Worm (Caenorhabditis elegans) whole organism, L4 larva: ENCODE data around the gene cdc-50.B.

Experiments
- F37D6.2 ChIP-seq: sonication (generic microtip); optimal IDR thresholded peaks from 2 replicates; lab custom pipeline; 2016; ENCODE audit warnings: mild to moderate bottlenecking, missing genetic modification characterization, missing compliant biosample characterization
- F44E2.7 ChIP-seq: fragments of 200-800 bp; sonication (Bioruptor generic); IDR thresholded peaks from 2 replicates; pipeline ENCODE4 v2.1.2; 2022; ENCODE audit warnings: missing genetic modification characterization, missing compliant biosample characterization
- Y48G9A.11 ChIP-seq: fragments of 200-800 bp; sonication (Bioruptor generic); IDR thresholded peaks from 2 replicates; pipeline ENCODE4 v1.3.6; 2022; ENCODE audit warnings: missing genetic modification reagents, missing genetic modification characterization, missing compliant biosample characterization
- Y5F2A.4 ChIP-seq: fragments of 200-800 bp; sonication (Bioruptor generic); optimal IDR thresholded peaks from 2 replicates; lab custom pipeline; 2018; ENCODE audit warnings: mild to moderate bottlenecking, missing genetic modification characterization, missing compliant biosample characterization
- ZK546.5 ChIP-seq, 2 experiments: sonication (generic microtip); optimal IDR thresholded peaks; 2 replicates each; lab custom pipeline; 2017; ENCODE audit warnings: missing biosample characterization in 2 of 2, missing genetic modification characterization in 2 of 2
- aha-1 ChIP-seq: fragments of 150-350 bp; peaks from one replicate; lab custom pipeline; 2014; ENCODE audit warnings: missing biosample characterization, missing genetic modification characterization
- ceh-28 ChIP-seq: fragments of 150-350 bp; optimal IDR thresholded peaks from 2 replicates; lab custom pipeline; 2014; ENCODE audit warnings: missing biosample characterization, missing genetic modification reagents, missing genetic modification characterization
- ctbp-1 ChIP-seq: fragments of 200-800 bp; sonication (Bioruptor generic); IDR thresholded peaks from 2 replicates; pipeline ENCODE4 v1.3.6; 2022; ENCODE audit warnings: missing genetic modification reagents, missing genetic modification characterization, missing compliant biosample characterization
- daf-16 ChIP-seq, 3 experiments: sonication (generic microtip); optimal IDR thresholded peaks; 2 replicates each; lab custom pipeline; 2016 to 2017; ENCODE audit warnings: missing genetic modification characterization in 3 of 3, missing genetic modification reagents in 3 of 3, mild to moderate bottlenecking in 2 of 3, missing compliant biosample characterization in 2 of 3, missing biosample characterization in 1 of 3, moderate library complexity in 1 of 3
- daf-8 ChIP-seq: fragments of 200-800 bp; sonication (Bioruptor generic); IDR thresholded peaks from 2 replicates; pipeline ENCODE4 v1.3.6; 2022; ENCODE audit warnings: missing genetic modification characterization, missing compliant biosample characterization
- dmd-8 ChIP-seq: fragments of 200-800 bp; sonication (Bioruptor generic); IDR thresholded peaks from 2 replicates; pipeline ENCODE4 v1.3.6; 2022; ENCODE audit warnings: missing genetic modification characterization, missing compliant biosample characterization
- dpl-1 ChIP-seq: fragments of 150-350 bp; optimal IDR thresholded peaks from 2 replicates; lab custom pipeline; 2014; ENCODE audit warnings: missing biosample characterization, missing genetic modification reagents, missing genetic modification characterization
- dve-1 ChIP-seq: sonication (generic microtip); optimal IDR thresholded peaks from 2 replicates; lab custom pipeline; 2017; ENCODE audit warnings: antibody characterized with exemption, mild to moderate bottlenecking, missing genetic modification characterization, missing compliant biosample characterization; ENCODE audit not compliant: insufficient read depth
- fkh-10 ChIP-seq: fragments of 150-350 bp; optimal IDR thresholded peaks from 2 replicates; lab custom pipeline; 2014; ENCODE audit warnings: missing biosample characterization, missing genetic modification reagents, missing genetic modification characterization
- gei-8 ChIP-seq: fragments of 200-800 bp; sonication (Bioruptor generic); optimal IDR thresholded peaks from 2 replicates; lab custom pipeline; 2018; ENCODE audit warnings: mild to moderate bottlenecking, missing genetic modification characterization, missing compliant biosample characterization
- hlh-11 ChIP-seq: fragments of 200-800 bp; sonication (Bioruptor generic); optimal IDR thresholded peaks from 2 replicates; lab custom pipeline; 2018; ENCODE audit warnings: mild to moderate bottlenecking, missing genetic modification characterization, missing compliant biosample characterization
- hlh-30 ChIP-seq: sonication (generic microtip); optimal IDR thresholded peaks from 2 replicates; lab custom pipeline; 2017; ENCODE audit warnings: antibody characterized with exemption, mild to moderate bottlenecking, missing genetic modification characterization, missing compliant biosample characterization; ENCODE audit not compliant: insufficient read depth
- hmg-1.1 ChIP-seq: fragments of 200-800 bp; sonication (Bioruptor generic); IDR thresholded peaks from 2 replicates; pipeline ENCODE4 v1.3.6; 2022; ENCODE audit warnings: missing genetic modification reagents, missing genetic modification characterization, missing compliant biosample characterization
- lin-13 ChIP-seq: fragments of 150-350 bp; optimal IDR thresholded peaks from 2 replicates; lab custom pipeline; 2014; ENCODE audit warnings: missing biosample characterization, missing genetic modification reagents, missing genetic modification characterization
- lin-39 ChIP-seq: fragments of 150-350 bp; optimal IDR thresholded peaks from 2 replicates; lab custom pipeline; 2014; ENCODE audit warnings: missing biosample characterization, missing genetic modification reagents, missing genetic modification characterization
- lsy-2 ChIP-seq, 2 experiments: fragments of 150-350 bp in 1 of 2; sonication (generic microtip) in 1 of 2; optimal IDR thresholded peaks; 2 replicates each; lab custom pipeline; 2014 to 2017; ENCODE audit warnings: missing biosample characterization in 2 of 2, missing genetic modification characterization in 2 of 2
- madf-5 ChIP-seq, 2 experiments: fragments of 200-800 bp; sonication (Bioruptor generic); IDR thresholded peaks; 2 replicates each; pipeline ENCODE4 v1.3.6; 2022; ENCODE audit warnings: missing compliant biosample characterization in 2 of 2, missing genetic modification characterization in 2 of 2
- mdl-1 ChIP-seq, 2 experiments: fragments of 150-350 bp in 1 of 2; sonication (generic microtip) in 1 of 2; optimal IDR thresholded peaks; 2 replicates each; lab custom pipeline; 2014 to 2017; ENCODE audit warnings: missing biosample characterization in 2 of 2, missing genetic modification characterization in 2 of 2
- mdt-29 ChIP-seq: fragments of 200-800 bp; sonication (Bioruptor generic); IDR thresholded peaks from 2 replicates; pipeline ENCODE4 v1.3.6; 2022; ENCODE audit warnings: missing genetic modification reagents, missing genetic modification characterization, missing compliant biosample characterization
- mep-1 ChIP-seq: fragments of 150-350 bp; sonication (generic microtip); optimal IDR thresholded peaks from 3 replicates; lab custom pipeline; 2014; ENCODE audit warnings: missing biosample characterization, missing genetic modification characterization
- nhr-111 ChIP-seq: fragments of 200-800 bp; sonication (Bioruptor generic); optimal IDR thresholded peaks from 2 replicates; lab custom pipeline; 2018; ENCODE audit warnings: mild to moderate bottlenecking, missing genetic modification characterization, missing compliant biosample characterization
- nhr-48 ChIP-seq: sonication (generic microtip); optimal IDR thresholded peaks from 2 replicates; lab custom pipeline; 2016; ENCODE audit warnings: mild to moderate bottlenecking, missing genetic modification characterization, missing compliant biosample characterization
- nhr-6 ChIP-seq: fragments of 150-350 bp; optimal IDR thresholded peaks from 2 replicates; lab custom pipeline; 2014; ENCODE audit warnings: missing biosample characterization, missing genetic modification characterization
- nhr-77 ChIP-seq: fragments of 150-350 bp; optimal IDR thresholded peaks from 2 replicates; lab custom pipeline; 2014; ENCODE audit warnings: missing biosample characterization, missing genetic modification characterization
- pha-4 ChIP-seq, 2 experiments: fragments of 150-350 bp in 1 of 2; fragments of 200-800 bp in 1 of 2; sonication (Bioruptor generic) in 1 of 2; IDR thresholded peaks in 1 of 2; optimal IDR thresholded peaks in 1 of 2; 2 replicates each; pipeline versions ENCODE4 v1.3.6 to Lab custom; 2014 to 2022; ENCODE audit warnings: missing genetic modification characterization in 2 of 2, missing genetic modification reagents in 2 of 2, missing biosample characterization in 1 of 2, missing compliant biosample characterization in 1 of 2
- rbr-2 ChIP-seq: sonication (generic microtip); optimal IDR thresholded peaks from 2 replicates; lab custom pipeline; 2016; ENCODE audit warnings: missing genotype, missing genetic modification characterization, missing compliant biosample characterization
- snpc-1.2 ChIP-seq: fragments of 200-800 bp; sonication (Bioruptor generic); IDR thresholded peaks from 2 replicates; pipeline ENCODE4 v1.3.6; 2022; ENCODE audit warnings: missing genetic modification reagents, missing genetic modification characterization, missing compliant biosample characterization
- snpc-4 ChIP-seq: fragments of 150-350 bp; optimal IDR thresholded peaks from 2 replicates; lab custom pipeline; 2014; ENCODE audit warnings: missing biosample characterization, missing genetic modification characterization
- tag-97 ChIP-seq: fragments of 200-800 bp; sonication (Bioruptor generic); IDR thresholded peaks from 2 replicates; pipeline ENCODE4 v1.3.6; 2022; ENCODE audit warnings: missing genetic modification characterization, missing compliant biosample characterization
- tra-1 ChIP-seq: fragments of 200-800 bp; sonication (Bioruptor generic); IDR thresholded peaks from 2 replicates; pipeline ENCODE4 v1.3.6; 2022; ENCODE audit warnings: missing genetic modification reagents, missing genetic modification characterization, missing compliant biosample characterization
- unc-62 ChIP-seq, 3 experiments: fragments of 150-350 bp in 1 of 3; sonication (generic microtip); optimal IDR thresholded peaks in 2 of 3; peaks in 1 of 3; 1 replicate in 1 of 3; 2 replicates in 2 of 3; lab custom pipeline; 2014 to 2017; ENCODE audit warnings: missing biosample characterization in 3 of 3, missing genetic modification characterization in 3 of 3, missing genetic modification reagents in 3 of 3, missing genotype in 1 of 3
- vab-7 ChIP-seq: fragments of 200-800 bp; sonication (Bioruptor generic); IDR thresholded peaks from 2 replicates; pipeline ENCODE4 v1.3.6; 2022; ENCODE audit warnings: missing genetic modification reagents, missing genetic modification characterization, missing compliant biosample characterization
- zip-2 ChIP-seq: fragments of 150-350 bp; optimal IDR thresholded peaks from 2 replicates; lab custom pipeline; 2014; ENCODE audit warnings: missing biosample characterization, missing genetic modification characterization
- ztf-7 ChIP-seq: fragments of 150-350 bp; optimal IDR thresholded peaks from 2 replicates; lab custom pipeline; 2014; ENCODE audit warnings: missing biosample characterization, missing genetic modification characterization

The cdc-50.B gene

ce11 chrIV:8762471-8762870 lies 2.2 kb upstream of the cdc-50.B start:
- no peak for TF ChIP-seq nhr-111 (GFP tag; lab: Kevin White, UChicago)
- TF ChIP-seq ctbp-1 (GFP tag; lab: Robert Waterston, UW): peak; percentile 61
- peak; percentile 62 for TF ChIP-seq rbr-2 (tag; lab: Kevin White, UChicago)
- peak; percentile 13 for TF ChIP-seq nhr-6 (tag; lab: Kevin White, UChicago)
- TF ChIP-seq F37D6.2 (tag; lab: Kevin White, UChicago): no peak
- TF ChIP-seq hlh-30: peak; percentile 30
- TF ChIP-seq unc-62 (GFP tag; optimal IDR thresholded peaks at IDR 0.05 in 1 of 2; lab: Kevin White, UChicago): peak in 1 of 2 experiments; percentile 98
- no peak for TF ChIP-seq unc-62 (tag; optimal IDR thresholded peaks at IDR 0.05; lab: Kevin White, UChicago)
- TF ChIP-seq Y48G9A.11: no peak
- TF ChIP-seq mep-1 (tag; lab: Kevin White, UChicago): peak; percentile 61
- TF ChIP-seq ceh-28: peak; percentile 16
- TF ChIP-seq pha-4 (GFP tag; IDR thresholded peaks at IDR 0.05; lab: Robert Waterston, UW): no peak
- no peak for TF ChIP-seq pha-4 (tag; optimal IDR thresholded peaks at IDR 0.05; lab: Kevin White, UChicago)
- TF ChIP-seq aha-1 (tag; lab: Kevin White, UChicago): peak; percentile 32
- TF ChIP-seq fkh-10 (GFP tag; lab: Kevin White, UChicago): peak; percentile 94
- TF ChIP-seq, all 104 proteins: peak for 9

- TF ChIP-seq daf-8 (GFP tag; lab: Robert Waterston, UW) (no peak), aha-1 (tag; lab: Kevin White, UChicago) (peak; percentile 39), gei-8 (GFP tag; lab: Kevin White, UChicago) (no peak), lsy-2 (tag; optimal IDR thresholded peaks at IDR 0.05; lab: Kevin White, UChicago) (no peak)
Observed at ce11 chrIV:8769539-8769938, 4.9 kb downstream of the cdc-50.B start, which contains the start of gene F20C5.5. Gene F20C5.5 (minus strand): TSS chrIV:8769639.

- TF ChIP-seq mdt-29 (no peak), dve-1 (tag; lab: Kevin White, UChicago) (no peak), lin-13 (GFP tag; lab: Kevin White, UChicago) (no peak), vab-7 (no peak), dpl-1 (GFP tag; lab: Kevin White, UChicago) (no peak), tag-97 (GFP tag; lab: Robert Waterston, UW) (no peak), tra-1 (no peak), snpc-1.2 (GFP tag; lab: Robert Waterston, UW) (no peak), zip-2 (tag; lab: Kevin White, UChicago) (no peak), snpc-4 (tag; lab: Kevin White, UChicago) (no peak), dmd-8 (GFP tag; lab: Robert Waterston, UW) (no peak)
Observed at ce11 chrIV:8772800-8773256, 8.2 kb downstream of the cdc-50.B start, which contains the start of gene F20C5.6. Gene F20C5.6 (minus strand): TSS chrIV:8773206.

DNA sequence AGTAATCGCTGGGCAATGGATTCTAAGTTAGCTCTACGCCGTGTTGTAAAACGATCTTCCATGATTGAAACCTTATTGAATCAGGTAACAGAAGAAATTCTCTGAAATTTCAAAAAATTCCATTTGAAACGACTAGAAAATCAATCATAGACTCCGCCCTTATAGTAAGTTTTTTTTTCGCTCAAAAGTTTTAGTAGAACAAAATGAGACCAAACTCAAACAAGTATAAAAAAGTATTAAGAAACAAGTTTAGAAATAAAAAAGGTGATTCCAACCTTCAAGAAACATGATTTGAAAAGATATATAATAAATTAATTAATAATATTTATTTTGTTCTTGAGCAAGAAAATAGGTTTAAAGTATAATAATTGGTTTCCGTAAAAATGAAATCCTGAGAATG lies 13.4 kb downstream of the cdc-50.B start, which contains the start of gene C33D9.6:
Gene C33D9.6, minus strand, starts transcription at position 101 of the 400 bp plus-strand sequence.
- TF ChIP-seq aha-1 (tag; lab: Kevin White, UChicago) (peak; percentile 50), vab-7 (no peak), tra-1 (no peak), daf-16 (GFP tag; optimal IDR thresholded peaks at IDR 0.05; lab: Kevin White, UChicago) (no peak), daf-16 (tag; optimal IDR thresholded peaks at IDR 0.05; lab: Kevin White, UChicago) (no peak), hmg-1.1 (GFP tag; lab: Robert Waterston, UW) (no peak), F44E2.7 (GFP tag; lab: Robert Waterston, UW) (no peak), ztf-7 (tag; lab: Kevin White, UChicago) (no peak)

DNA sequence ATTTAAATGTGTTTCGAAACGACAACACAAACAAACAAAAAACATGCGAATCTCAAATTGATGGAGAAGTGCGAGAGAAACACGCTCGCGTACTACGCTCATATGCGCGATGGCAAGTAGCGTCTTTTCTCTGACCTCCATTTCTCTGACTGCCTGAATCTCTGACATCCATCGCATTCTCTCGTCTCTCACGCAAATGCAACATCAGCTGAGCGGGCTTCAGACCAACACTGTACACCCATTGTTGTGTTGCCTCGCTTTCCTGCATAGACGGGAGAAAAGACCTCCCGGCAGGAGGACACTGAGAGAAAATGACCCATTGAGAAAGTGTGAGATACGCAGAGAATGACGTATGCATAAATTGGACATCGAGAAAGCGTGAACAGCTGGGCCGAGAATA lies 17.5 kb downstream of the cdc-50.B start:
- no peak for TF ChIP-seq lin-39 (tag; lab: Kevin White, UChicago)
- peak; percentile 60 for TF ChIP-seq nhr-48 (tag; lab: Kevin White, UChicago)
- no peak for TF ChIP-seq madf-5 (GFP tag; IDR thresholded peaks at IDR 0.05; lab: Robert Waterston, UW)
- TF ChIP-seq pha-4 (GFP tag; IDR thresholded peaks at IDR 0.05; lab: Robert Waterston, UW): no peak
- TF ChIP-seq pha-4 (tag; optimal IDR thresholded peaks at IDR 0.05; lab: Kevin White, UChicago): peak; percentile 34
- TF ChIP-seq aha-1 (tag; lab: Kevin White, UChicago): peak; percentile 94
- peak; percentile 37 for TF ChIP-seq dpl-1 (GFP tag; lab: Kevin White, UChicago)
- no peak for TF ChIP-seq zip-2 (tag; lab: Kevin White, UChicago)
- TF ChIP-seq lsy-2 (tag; optimal IDR thresholded peaks at IDR 0.05; lab: Kevin White, UChicago): no peak
- TF ChIP-seq mdl-1 (tag; optimal IDR thresholded peaks at IDR 0.05; lab: Kevin White, UChicago): peak in 1 of 2 experiments; percentile 88
- TF ChIP-seq hlh-11: peak; percentile 98
- peak; percentile 70 for TF ChIP-seq nhr-6 (tag; lab: Kevin White, UChicago)
- peak; percentile 91 for TF ChIP-seq hlh-30
- peak; percentile 75 for TF ChIP-seq mep-1 (tag; lab: Kevin White, UChicago)
- TF ChIP-seq Y5F2A.4 (GFP tag; lab: Kevin White, UChicago): no peak
- TF ChIP-seq daf-16 (GFP tag; optimal IDR thresholded peaks at IDR 0.05; lab: Kevin White, UChicago): no peak
- peak; percentile 75 for TF ChIP-seq daf-16 (tag; optimal IDR thresholded peaks at IDR 0.05; lab: Kevin White, UChicago)
- TF ChIP-seq snpc-4 (tag; lab: Kevin White, UChicago): no peak
- peak; percentile 70 for TF ChIP-seq rbr-2 (tag; lab: Kevin White, UChicago)
- no peak for TF ChIP-seq ZK546.5 (tag; optimal IDR thresholded peaks at IDR 0.05; lab: Kevin White, UChicago)
- TF ChIP-seq dve-1 (tag; lab: Kevin White, UChicago): peak; percentile 85
- peak; percentile 81 for TF ChIP-seq nhr-77
